Fruit fly (Drosophila melanogaster): ENCODE data around the gene Pyroxd1.

The Pyroxd1 gene

DNA sequence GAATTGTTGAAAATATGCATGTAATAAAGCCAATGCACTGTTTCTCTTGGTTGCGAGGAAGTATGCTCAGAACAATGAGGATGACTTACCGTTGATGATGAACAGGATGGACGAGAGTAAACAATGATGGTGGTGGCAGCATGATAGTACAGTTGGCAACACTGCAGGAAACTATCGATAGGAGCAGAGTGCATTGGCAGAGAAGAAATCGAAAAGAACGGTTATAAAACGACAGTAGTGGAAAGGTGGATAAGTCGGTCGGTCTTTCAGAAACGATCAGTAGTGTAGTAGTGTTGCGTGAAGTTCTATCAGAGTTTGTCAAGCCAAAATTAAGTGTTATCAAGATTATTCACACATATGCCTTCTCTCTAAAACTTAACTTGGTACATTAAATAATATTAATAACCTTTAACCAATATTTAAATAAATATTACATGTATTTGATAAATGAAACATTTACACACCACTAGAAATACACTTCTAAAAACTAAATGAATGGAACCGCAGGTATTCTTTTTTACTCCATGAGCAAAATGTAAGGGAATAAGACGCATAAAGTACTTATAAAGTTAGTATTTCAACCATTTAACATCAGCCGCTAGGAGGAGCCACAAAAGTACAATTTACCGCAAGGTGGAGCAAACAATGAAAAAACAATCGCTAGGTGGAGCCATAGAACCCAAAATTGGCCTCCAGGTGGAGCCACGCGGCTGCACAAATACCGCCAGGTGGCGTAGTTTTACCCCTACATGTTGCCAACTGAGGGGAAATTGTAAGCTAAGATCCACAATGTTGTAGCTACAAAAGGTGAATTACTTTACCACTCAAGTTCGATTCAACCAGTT is 29.4 kb downstream of the Pyroxd1 start (continued):
- TF ChIP-seq CG3065 (GFP tag; optimal IDR thresholded peaks at IDR 0.05): peak; percentile 70
- no peak for TF ChIP-seq abd-A (tag; optimal IDR thresholded peaks at IDR 0.05)
- peak; percentile 16 for TF ChIP-seq CG9797 (GFP tag; optimal IDR thresholded peaks at IDR 0.05)
- peak; percentile 90 for TF ChIP-seq Abd-B (GFP tag; optimal IDR thresholded peaks at IDR 0.05)
- peak; percentile 88 for TF ChIP-seq CG3847 (GFP tag; IDR thresholded peaks at IDR 0.05)
- TF ChIP-seq CG14014 (GFP tag; IDR thresholded peaks at IDR 0.05): peak; percentile 83
- peak; percentile 54 for TF ChIP-seq CG4328 (GFP tag; optimal IDR thresholded peaks at IDR 0.05)
- TF ChIP-seq MBD-R2 (GFP tag; IDR thresholded peaks at IDR 0.05): peak; percentile 44
- TF ChIP-seq ftz-f1 (GFP tag; optimal IDR thresholded peaks at IDR 0.05): no peak
- peak; percentile 83 for TF ChIP-seq CG31388 (GFP tag; optimal IDR thresholded peaks at IDR 0.05)
- TF ChIP-seq Rx (GFP tag; IDR thresholded peaks at IDR 0.05): peak; percentile 92
- TF ChIP-seq Dad (GFP tag; optimal IDR thresholded peaks at IDR 0.05): peak; percentile 58
- TF ChIP-seq scrt (GFP tag; optimal IDR thresholded peaks at IDR 0.05): peak; percentile 6
- TF ChIP-seq CG1024 (GFP tag; IDR thresholded peaks at IDR 0.05): peak; percentile 94
- TF ChIP-seq luna (GFP tag; optimal IDR thresholded peaks at IDR 0.05): peak; percentile 87
- no peak for TF ChIP-seq corto (GFP tag; optimal IDR thresholded peaks at IDR 0.05)
- peak; percentile 93 for TF ChIP-seq ase (GFP tag; IDR thresholded peaks at IDR 0.05)
- peak; percentile 64 for TF ChIP-seq trem (tag; optimal IDR thresholded peaks at IDR 0.05)
- TF ChIP-seq fru (optimal IDR thresholded peaks at IDR 0.05): no peak
- TF ChIP-seq fd3F (GFP tag; optimal IDR thresholded peaks at IDR 0.05): peak; percentile 71
- peak; percentile 60 for TF ChIP-seq Max (GFP tag; optimal IDR thresholded peaks at IDR 0.05)
- TF ChIP-seq Tbp (GFP tag; optimal IDR thresholded peaks at IDR 0.05): peak; percentile 20
- TF ChIP-seq exex (tag; optimal IDR thresholded peaks at IDR 0.05): no peak
- TF ChIP-seq her (GFP tag; optimal IDR thresholded peaks at IDR 0.05): peak; percentile 89
- TF ChIP-seq Nf-YB (GFP tag; optimal IDR thresholded peaks at IDR 0.05): peak; percentile 42
- peak; percentile 74 for TF ChIP-seq CG18599 (GFP tag; optimal IDR thresholded peaks at IDR 0.05)
- TF ChIP-seq Mes4 (GFP tag; optimal IDR thresholded peaks at IDR 0.05): peak; percentile 88
- no peak; the same call in 2 of the 3 replicates for TF ChIP-seq so (GFP tag; IDR thresholded peaks at IDR 0.05)
- peak; percentile 85 for TF ChIP-seq Oaz (GFP tag; IDR thresholded peaks at IDR 0.05)
- TF ChIP-seq Dll (GFP tag; IDR thresholded peaks at IDR 0.05; ENCODE audit: partially characterized antibody): peak; percentile 89
- TF ChIP-seq hth (optimal IDR thresholded peaks at IDR 0.05): no peak
- peak; percentile 64 for TF ChIP-seq CG2116 (GFP tag; optimal IDR thresholded peaks at IDR 0.05)
- peak; percentile 82 for TF ChIP-seq B-H2 (GFP tag; optimal IDR thresholded peaks at IDR 0.05)
- peak; percentile 88 to 97 for TF ChIP-seq chif (GFP tag; optimal IDR thresholded peaks at IDR 0.05)
- TF ChIP-seq CG6689 (GFP tag; IDR thresholded peaks at IDR 0.05): peak; percentile 67; the same call in 1 of the 2 replicates
- TF ChIP-seq CG18619 (GFP tag; optimal IDR thresholded peaks at IDR 0.05): peak; percentile 78
- TF ChIP-seq Six4 (GFP tag; optimal IDR thresholded peaks at IDR 0.05): peak; percentile 82
- TF ChIP-seq slou (GFP tag; optimal IDR thresholded peaks at IDR 0.05): peak; percentile 90
- peak; percentile 87 for TF ChIP-seq eyg (GFP tag; optimal IDR thresholded peaks at IDR 0.05)
- peak; percentile 65 for TF ChIP-seq CG10979 (tag; optimal IDR thresholded peaks at IDR 0.05)
- TF ChIP-seq grau (tag; optimal IDR thresholded peaks at IDR 0.05): peak; percentile 80
- peak; percentile 95 for TF ChIP-seq H15 (GFP tag; IDR thresholded peaks at IDR 0.05)
- TF ChIP-seq yki (optimal IDR thresholded peaks at IDR 0.05): peak; percentile 71
- no peak for TF ChIP-seq CG4360 (GFP tag; IDR thresholded peaks at IDR 0.05)
- peak; percentile 61 for TF ChIP-seq CG13894 (tag; optimal IDR thresholded peaks at IDR 0.05)
- peak; percentile 82 for TF ChIP-seq danr (GFP tag; IDR thresholded peaks at IDR 0.05)
- peak; percentile 95 for TF ChIP-seq H2.0 (GFP tag; IDR thresholded peaks at IDR 0.05)
- peak; percentile 80 for TF ChIP-seq CG4282 (GFP tag; optimal IDR thresholded peaks at IDR 0.05)
- TF ChIP-seq CG7963 (GFP tag; IDR thresholded peaks at IDR 0.05; ENCODE audit: partially characterized antibody): peak; percentile 61; the same call in 2 of the 3 replicates
- peak; percentile 62 for TF ChIP-seq CG4854 (GFP tag; optimal IDR thresholded peaks at IDR 0.05)
